Worm (Caenorhabditis elegans) whole organism, L4 larva: Measurements from ENCODE around the gene Y46D2A.1.

Experiments used
- R02D3.7 ChIP-seq: fragments of 150-350 bp; sonication (generic microtip); optimal IDR thresholded peaks from 3 replicates; lab custom pipeline; 2014; ENCODE audit warnings: missing biosample characterization, missing genetic modification characterization
- Y48G9A.11 ChIP-seq: fragments of 200-800 bp; sonication (Bioruptor generic); IDR thresholded peaks from 2 replicates; pipeline ENCODE4 v1.3.6; 2022; ENCODE audit warnings: missing genetic modification reagents, missing genetic modification characterization, missing compliant biosample characterization
- Y75B8A.6 ChIP-seq: fragments of 200-800 bp; sonication (Bioruptor generic); IDR thresholded peaks from 2 replicates; pipeline ENCODE4 v1.3.6; 2022; ENCODE audit warnings: missing genetic modification reagents, missing genetic modification characterization, missing compliant biosample characterization
- ceh-62 ChIP-seq: sonication (generic microtip); optimal IDR thresholded peaks from 2 replicates; lab custom pipeline; 2017; ENCODE audit warnings: missing biosample characterization, missing genetic modification characterization
- skn-1 ChIP-seq: fragments of 150-350 bp; optimal IDR thresholded peaks from 2 replicates; lab custom pipeline; 2014; ENCODE audit warnings: missing biosample characterization, missing genetic modification characterization

DNA sequence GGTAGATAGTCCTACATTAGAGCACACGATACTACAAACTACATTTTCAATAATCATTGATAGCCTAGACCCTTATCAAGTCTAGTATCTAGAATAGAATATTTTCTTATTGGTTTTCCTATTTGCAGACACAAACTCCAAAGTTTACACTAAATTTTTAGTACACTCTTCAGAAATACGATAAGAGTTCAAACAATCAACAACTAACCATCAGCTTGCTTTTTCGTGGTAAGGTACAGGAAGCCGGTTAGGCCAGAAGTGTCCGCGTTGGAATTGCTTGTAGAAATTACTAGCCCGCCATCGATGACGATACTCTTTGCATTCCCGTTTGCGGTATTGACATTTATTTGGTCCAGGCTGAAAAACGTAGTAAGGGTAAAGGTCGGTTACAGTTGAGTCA lies at the start of gene Y46D2A.1:
- TF ChIP-seq Y75B8A.6 (no peak), skn-1 (tag; lab: Kevin White, UChicago) (no peak), ceh-62 (tag; lab: Kevin White, UChicago) (no peak), R02D3.7 (tag; lab: Kevin White, UChicago) (no peak), Y48G9A.11 (GFP tag; lab: Robert Waterston, UW) (no peak)
